Worm (Caenorhabditis elegans): ENCODE data around the gene akt-1.

DNA sequence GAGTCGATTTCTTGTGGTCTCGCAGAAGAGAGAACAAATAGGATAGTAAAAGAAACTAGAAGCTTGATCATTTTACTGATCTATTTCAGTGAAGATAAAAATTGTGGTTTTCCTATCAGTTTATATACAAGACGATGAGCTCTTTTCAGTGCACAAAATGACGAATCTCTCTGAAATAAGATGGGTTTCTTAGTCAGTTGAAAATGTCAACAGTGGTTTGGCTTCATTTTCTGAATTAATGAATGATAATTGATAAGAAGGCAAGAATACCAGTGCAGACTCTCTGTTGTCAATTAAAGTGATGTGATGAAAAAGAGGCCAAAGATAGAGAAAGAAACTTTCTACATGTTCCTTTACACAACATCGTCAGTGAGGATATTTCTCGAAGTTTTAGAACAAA lies 32.7 kb downstream of the akt-1 start, which contains the start of gene lys-2:
- TF ChIP-seq aly-2 (tag; optimal IDR thresholded peaks at IDR 0.05), result no peak
- TF ChIP-seq rnt-1 (tag; optimal IDR thresholded peaks at IDR 0.05), result no peak

Data from whole organism, L1 larva.